Worm (Caenorhabditis elegans): ENCODE data around the gene inpp-5K.

inpp-5K gene

ce11 chrIII:8175263-8175662 lies 14.1 kb upstream of the inpp-5K start:
- TF ChIP-seq mab-5 (tag; optimal IDR thresholded peaks at IDR 0.05) (no peak), elt-1 (tag; optimal IDR thresholded peaks at IDR 0.05; ENCODE audit: borderline replicate concordance, insufficient read depth) (no peak), zip-8 (tag; optimal IDR thresholded peaks at IDR 0.05) (no peak), lsy-2 (tag; optimal IDR thresholded peaks at IDR 0.05) (no peak)

- TF ChIP-seq mab-5 (tag; optimal IDR thresholded peaks at IDR 0.05) (no peak), hlh-1 (tag; optimal IDR thresholded peaks at IDR 0.05) (peak; percentile 50)
Observed at ce11 chrIII:8172609-8173133, 11.5 kb upstream of the inpp-5K start.

ce11 chrIII:8164771-8165170 lies 3.6 kb upstream of the inpp-5K start:
- TF ChIP-seq nhr-76 (tag; optimal IDR thresholded peaks at IDR 0.05) (no peak), zip-8 (tag; optimal IDR thresholded peaks at IDR 0.05) (no peak), lsy-2 (tag; optimal IDR thresholded peaks at IDR 0.05) (no peak), M03D4.4 (tag; optimal IDR thresholded peaks at IDR 0.05) (no peak), nhr-2 (tag; optimal IDR thresholded peaks at IDR 0.05) (no peak), blmp-1 (tag; optimal IDR thresholded peaks at IDR 0.05) (no peak), cnd-1 (tag; optimal IDR thresholded peaks at IDR 0.05) (no peak), mab-5 (tag; optimal IDR thresholded peaks at IDR 0.05) (no peak), elt-1 (tag; optimal IDR thresholded peaks at IDR 0.05; ENCODE audit: borderline replicate concordance, insufficient read depth) (no peak), bed-3 (GFP tag; optimal IDR thresholded peaks at IDR 0.05) (no peak), mls-2 (tag; optimal IDR thresholded peaks at IDR 0.05) (no peak), ceh-39 (tag; optimal IDR thresholded peaks at IDR 0.05) (no peak), unc-62 (GFP tag; optimal IDR thresholded peaks at IDR 0.05) (no peak), nhr-28 (tag; optimal IDR thresholded peaks at IDR 0.05) (no peak), flh-1 (GFP tag; optimal IDR thresholded peaks at IDR 0.05) (no peak), tbx-8 (GFP tag; optimal IDR thresholded peaks at IDR 0.05) (no peak), pha-4 (tag; optimal IDR thresholded peaks at IDR 0.05) (no peak), unc-120 (tag; optimal IDR thresholded peaks at IDR 0.05; ENCODE audit: poor library complexity, severe bottlenecking) (no peak), lin-13 (tag; optimal IDR thresholded peaks at IDR 0.05) (no peak)

ce11 chrIII:8163788-8164423 lies 2.8 kb upstream of the inpp-5K start, which contains the start of gene prp-8:
Gene prp-8, plus strand, starts transcription at chrIII:8164373.
- TF ChIP-seq blmp-1 (tag; optimal IDR thresholded peaks at IDR 0.05) (no peak), ceh-43 (GFP tag; optimal IDR thresholded peaks at IDR 0.05) (peak; percentile 25), ceh-39 (tag; optimal IDR thresholded peaks at IDR 0.05) (peak; percentile 94), lin-32 (GFP tag; optimal IDR thresholded peaks at IDR 0.05) (no peak), ceh-83 (GFP tag; optimal IDR thresholded peaks at IDR 0.05) (no peak), unc-62 (GFP tag; optimal IDR thresholded peaks at IDR 0.05) (no peak), ces-1 (GFP tag; optimal IDR thresholded peaks at IDR 0.05) (no peak), nhr-2 (tag; optimal IDR thresholded peaks at IDR 0.05) (no peak), lin-13 (tag; optimal IDR thresholded peaks at IDR 0.05) (peak; percentile 86), nhr-28 (tag; optimal IDR thresholded peaks at IDR 0.05) (no peak), zip-8 (tag; optimal IDR thresholded peaks at IDR 0.05) (no peak), ham-2 (GFP tag; optimal IDR thresholded peaks at IDR 0.05) (no peak), hlh-1 (tag; optimal IDR thresholded peaks at IDR 0.05) (peak; percentile 43), mab-5 (tag; optimal IDR thresholded peaks at IDR 0.05) (no peak), tbx-8 (GFP tag; optimal IDR thresholded peaks at IDR 0.05) (no peak), sem-2 (GFP tag; optimal IDR thresholded peaks at IDR 0.05) (no peak), lsy-2 (tag; optimal IDR thresholded peaks at IDR 0.05) (peak; percentile 97), drap-1 (GFP tag; optimal IDR thresholded peaks at IDR 0.05) (peak; percentile 17), flh-1 (GFP tag; optimal IDR thresholded peaks at IDR 0.05) (no peak), bed-3 (GFP tag; optimal IDR thresholded peaks at IDR 0.05) (no peak), mep-1 (tag; optimal IDR thresholded peaks at IDR 0.05) (peak; percentile 87), sptf-1 (tag; optimal IDR thresholded peaks at IDR 0.05) (peak; percentile 68), nhr-12 (tag; optimal IDR thresholded peaks at IDR 0.05) (no peak), cnd-1 (tag; optimal IDR thresholded peaks at IDR 0.05) (peak; percentile 50), nhr-237 (tag; optimal IDR thresholded peaks at IDR 0.05) (no peak), elt-3 (tag; optimal IDR thresholded peaks at IDR 0.05) (no peak), M03D4.4 (tag; optimal IDR thresholded peaks at IDR 0.05) (peak; percentile 18), mls-2 (tag; optimal IDR thresholded peaks at IDR 0.05) (no peak), ztf-11 (tag; optimal IDR thresholded peaks at IDR 0.05) (no peak), pha-4 (tag; optimal IDR thresholded peaks at IDR 0.05) (peak; percentile 84), elt-1 (tag; optimal IDR thresholded peaks at IDR 0.05; ENCODE audit: borderline replicate concordance, insufficient read depth) (peak; percentile 38), unc-39 (tag; optimal IDR thresholded peaks at IDR 0.05) (no peak), snpc-4 (tag; optimal IDR thresholded peaks at IDR 0.05) (no peak), unc-120 (tag; optimal IDR thresholded peaks at IDR 0.05; ENCODE audit: poor library complexity, severe bottlenecking) (peak; percentile 45), nhr-76 (tag; optimal IDR thresholded peaks at IDR 0.05) (no peak)

Data from whole organism, mixed stage, embryonic.